Fruit fly (Drosophila melanogaster): ENCODE results near the gene CG10479.
A peak's percentile ranks its signal among the peaks of the same experiment; 100 is the strongest.

Gene CG10479

dm6 chr3L:6012950-6013349 lies 37.1 kb upstream of the CG10479 start:
- peak; percentile 88 for TF ChIP-seq onecut (GFP tag; IDR thresholded peaks at IDR 0.05)
- no peak for TF ChIP-seq CG32532 (GFP tag; IDR thresholded peaks at IDR 0.05)
- peak; percentile 38 for TF ChIP-seq sd (tag; optimal IDR thresholded peaks at IDR 0.05)
- TF ChIP-seq Usf (GFP tag; optimal IDR thresholded peaks at IDR 0.05) = no peak
- TF ChIP-seq row (GFP tag; IDR thresholded peaks at IDR 0.05) = no peak
- TF ChIP-seq CG13894 (tag; optimal IDR thresholded peaks at IDR 0.05) = peak; percentile 72
- peak; percentile 49 for TF ChIP-seq abd-A (tag; optimal IDR thresholded peaks at IDR 0.05)
- TF ChIP-seq nerfin-1 (tag; optimal IDR thresholded peaks at IDR 0.05) = peak; percentile 79

dm6 chr3L:6010921-6011320 lies 35.1 kb upstream of the CG10479 start, which contains the start of gene alphaKap4:
Gene alphaKap4 (minus strand): TSS chr3L:6011021.
- TF ChIP-seq CG13894 (tag; optimal IDR thresholded peaks at IDR 0.05) (no peak), dimm (GFP tag; IDR thresholded peaks at IDR 0.05) (no peak), Ssrp (tag; optimal IDR thresholded peaks at IDR 0.05) (no peak), Asciz (GFP tag; optimal IDR thresholded peaks at IDR 0.05) (no peak), CG16863 (GFP tag; optimal IDR thresholded peaks at IDR 0.05) (no peak), sc (optimal IDR thresholded peaks at IDR 0.05) (no peak), sc (GFP tag; optimal IDR thresholded peaks at IDR 0.05) (no peak), CG18476 (GFP tag; optimal IDR thresholded peaks at IDR 0.05) (no peak), sima (GFP tag; optimal IDR thresholded peaks at IDR 0.05) (no peak), Drgx (GFP tag; IDR thresholded peaks at IDR 0.05) (no peak), Dbx (GFP tag; IDR thresholded peaks at IDR 0.05) (no peak), fu2 (GFP tag; optimal IDR thresholded peaks at IDR 0.05) (no peak), CG13775 (GFP tag; optimal IDR thresholded peaks at IDR 0.05) (no peak), phol (tag; optimal IDR thresholded peaks at IDR 0.05) (no peak), CG15601 (tag; optimal IDR thresholded peaks at IDR 0.05) (no peak), lab (GFP tag; optimal IDR thresholded peaks at IDR 0.05) (no peak), CG13424 (tag; optimal IDR thresholded peaks at IDR 0.05) (no peak), CG4404 (GFP tag; IDR thresholded peaks at IDR 0.05) (no peak), ssp (GFP tag; IDR thresholded peaks at IDR 0.05) (no peak), ttk (GFP tag; IDR thresholded peaks at IDR 0.05) (no peak), CG8388 (GFP tag; optimal IDR thresholded peaks at IDR 0.05) (no peak)

dm6 chr3L:6000938-6001337 lies 25.1 kb upstream of the CG10479 start:
- TF ChIP-seq Awh (GFP tag; IDR thresholded peaks at IDR 0.05) (no peak), luna (GFP tag; optimal IDR thresholded peaks at IDR 0.05) (no peak), CG18599 (GFP tag; optimal IDR thresholded peaks at IDR 0.05) (peak; percentile 16), CrebB (tag; optimal IDR thresholded peaks at IDR 0.05) (no peak), Oli (tag; optimal IDR thresholded peaks at IDR 0.05) (no peak), pho (GFP tag; optimal IDR thresholded peaks at IDR 0.05) (no peak), Deaf1 (tag; optimal IDR thresholded peaks at IDR 0.05) (peak; percentile 49), dpn (GFP tag; optimal IDR thresholded peaks at IDR 0.05) (no peak), sim (GFP tag; IDR thresholded peaks at IDR 0.05) (no peak), CG5953 (GFP tag; IDR thresholded peaks at IDR 0.05) (0 out of 2 replicates have a peak, but pooled peaks have one; percentile 4), MBD-R2 (GFP tag; IDR thresholded peaks at IDR 0.05) (no peak), CG7357 (GFP tag; IDR thresholded peaks at IDR 0.05) (no peak), CG11085 (GFP tag; IDR thresholded peaks at IDR 0.05) (no peak), Side (GFP tag; optimal IDR thresholded peaks at IDR 0.05) (no peak), CG1832 (GFP tag; optimal IDR thresholded peaks at IDR 0.05) (no peak), disco-r (GFP tag; optimal IDR thresholded peaks at IDR 0.05) (no peak), Mad (GFP tag; optimal IDR thresholded peaks at IDR 0.05) (no peak), D (optimal IDR thresholded peaks at IDR 0.05) (no peak), D (GFP tag; optimal IDR thresholded peaks at IDR 0.05) (no peak), CG12219 (GFP tag; optimal IDR thresholded peaks at IDR 0.05) (no peak), chm (GFP tag; IDR thresholded peaks at IDR 0.05) (no peak), cg (GFP tag; optimal IDR thresholded peaks at IDR 0.05) (peak; percentile 50), D19A (tag; optimal IDR thresholded peaks at IDR 0.05) (no peak)

All from whole organism, embryonic.